Worm (Caenorhabditis elegans) whole organism, mixed stage, embryonic: Measurements from ENCODE around the gene R12C12.5.
"Not testable (repeated sequence)": the region's sequence is repeated elsewhere in the genome, so short reads cannot be mapped to it uniquely, and the experiment has no call there.

ENCODE experiments used
- M03D4.4 ChIP-seq: sonication (generic microtip); optimal IDR thresholded peaks from 2 replicates; lab custom pipeline; 2017; ENCODE audit warnings: mild to moderate bottlenecking, missing genetic modification characterization, missing compliant biosample characterization
- bed-3 ChIP-seq: fragments of 200-800 bp; sonication (Bioruptor generic); optimal IDR thresholded peaks from 3 replicates; lab custom pipeline; 2018; ENCODE audit warnings: mild to moderate bottlenecking, missing genetic modification characterization, moderate library complexity, missing compliant biosample characterization
- ceh-39 ChIP-seq: fragments of 150-350 bp; optimal IDR thresholded peaks from 2 replicates; lab custom pipeline; 2014; ENCODE audit warnings: missing biosample characterization, missing genetic modification characterization
- ceh-83 ChIP-seq: fragments of 200-800 bp; sonication (Bioruptor generic); optimal IDR thresholded peaks from 2 replicates; lab custom pipeline; 2018; ENCODE audit warnings: mild to moderate bottlenecking, missing genetic modification characterization, missing compliant biosample characterization
- ces-1 ChIP-seq: fragments of 150-350 bp; optimal IDR thresholded peaks from 2 replicates; lab custom pipeline; 2014; ENCODE audit warnings: missing biosample characterization, missing genetic modification reagents, missing genetic modification characterization
- cnd-1 ChIP-seq: fragments of 200-800 bp; sonication (Bioruptor generic); optimal IDR thresholded peaks from 2 replicates; lab custom pipeline; 2018; ENCODE audit warnings: mild to moderate bottlenecking, missing genetic modification characterization, missing compliant biosample characterization
- drap-1 ChIP-seq: fragments of 200-800 bp; sonication (Bioruptor generic); optimal IDR thresholded peaks from 3 replicates; lab custom pipeline; 2018; ENCODE audit warnings: mild to moderate bottlenecking, missing genetic modification characterization, missing compliant biosample characterization
- elt-1 ChIP-seq: sonication (generic microtip); optimal IDR thresholded peaks from 2 replicates; lab custom pipeline; 2017; ENCODE audit warnings: missing genetic modification characterization, mild to moderate bottlenecking, missing compliant biosample characterization, antibody characterized with exemption, moderate library complexity, borderline replicate concordance; ENCODE audit not compliant: insufficient read depth
- elt-3 ChIP-seq: fragments of 150-350 bp; optimal IDR thresholded peaks from 2 replicates; lab custom pipeline; 2014; ENCODE audit warnings: missing biosample characterization, missing genetic modification characterization
- flh-1 ChIP-seq: fragments of 200-800 bp; sonication (Bioruptor generic); optimal IDR thresholded peaks from 2 replicates; lab custom pipeline; 2018; ENCODE audit warnings: mild to moderate bottlenecking, missing genetic modification characterization, moderate library complexity, missing compliant biosample characterization
- ham-2 ChIP-seq: fragments of 200-800 bp; sonication (Bioruptor generic); optimal IDR thresholded peaks from 2 replicates; lab custom pipeline; 2018; ENCODE audit warnings: mild to moderate bottlenecking, missing genetic modification characterization, missing compliant biosample characterization
- hlh-1 ChIP-seq: fragments of 150-350 bp; optimal IDR thresholded peaks from 2 replicates; lab custom pipeline; 2014; ENCODE audit warnings: missing biosample characterization, missing genetic modification reagents, missing genetic modification characterization
- lin-13 ChIP-seq: fragments of 150-350 bp; optimal IDR thresholded peaks from 2 replicates; lab custom pipeline; 2014; ENCODE audit warnings: missing biosample characterization, missing genetic modification characterization
- lin-32 ChIP-seq: fragments of 200-800 bp; sonication (Bioruptor generic); optimal IDR thresholded peaks from 2 replicates; lab custom pipeline; 2018; ENCODE audit warnings: mild to moderate bottlenecking, missing genetic modification characterization, missing compliant biosample characterization
- lsy-2 ChIP-seq: fragments of 150-350 bp; optimal IDR thresholded peaks from 2 replicates; lab custom pipeline; 2014; ENCODE audit warnings: missing biosample characterization, missing genetic modification characterization
- mep-1 ChIP-seq: fragments of 150-350 bp; optimal IDR thresholded peaks from 2 replicates; lab custom pipeline; 2017; ENCODE audit warnings: missing biosample characterization, missing genetic modification reagents, missing genetic modification characterization, inconsistent platforms
- mls-2 ChIP-seq: sonication (generic microtip); optimal IDR thresholded peaks from 2 replicates; lab custom pipeline; 2016; ENCODE audit warnings: mild to moderate bottlenecking, missing genetic modification characterization, moderate library complexity, missing compliant biosample characterization
- nhr-12 ChIP-seq: fragments of 150-350 bp; optimal IDR thresholded peaks from 2 replicates; lab custom pipeline; 2014; ENCODE audit warnings: missing biosample characterization, missing genetic modification characterization
- nhr-2 ChIP-seq: fragments of 150-350 bp; optimal IDR thresholded peaks from 2 replicates; lab custom pipeline; 2014; ENCODE audit warnings: missing biosample characterization, missing genetic modification characterization
- nhr-237 ChIP-seq: fragments of 150-350 bp; optimal IDR thresholded peaks from 2 replicates; lab custom pipeline; 2014; ENCODE audit warnings: missing biosample characterization, missing genetic modification characterization
- nhr-28 ChIP-seq: fragments of 150-350 bp; optimal IDR thresholded peaks from 2 replicates; lab custom pipeline; 2014; ENCODE audit warnings: missing biosample characterization, missing genetic modification characterization
- nhr-76 ChIP-seq: sonication (generic microtip); optimal IDR thresholded peaks from 2 replicates; lab custom pipeline; 2017; ENCODE audit warnings: missing biosample characterization, missing genetic modification characterization
- pha-4 ChIP-seq: fragments of 150-350 bp; optimal IDR thresholded peaks from 2 replicates; lab custom pipeline; 2018; ENCODE audit warnings: missing biosample characterization, missing genetic modification reagents, missing genetic modification characterization
- sem-2 ChIP-seq: fragments of 200-800 bp; sonication (Bioruptor generic); optimal IDR thresholded peaks from 2 replicates; lab custom pipeline; 2018; ENCODE audit warnings: mild to moderate bottlenecking, missing genetic modification characterization, missing compliant biosample characterization
- snpc-4 ChIP-seq: fragments of 150-350 bp; optimal IDR thresholded peaks from 2 replicates; lab custom pipeline; 2014; ENCODE audit warnings: missing biosample characterization, missing genetic modification characterization
- unc-39 ChIP-seq: fragments of 150-350 bp; optimal IDR thresholded peaks from 2 replicates; lab custom pipeline; 2014; ENCODE audit warnings: missing biosample characterization, missing genetic modification characterization
- unc-62 ChIP-seq: fragments of 150-350 bp; optimal IDR thresholded peaks from 2 replicates; lab custom pipeline; 2014; ENCODE audit warnings: missing biosample characterization, missing genetic modification reagents, missing genetic modification characterization
- zip-8 ChIP-seq: fragments of 150-350 bp; optimal IDR thresholded peaks from 2 replicates; lab custom pipeline; 2014; ENCODE audit warnings: missing biosample characterization, missing genetic modification characterization
- ztf-11 ChIP-seq: fragments of 150-350 bp; optimal IDR thresholded peaks from 2 replicates; lab custom pipeline; 2014; ENCODE audit warnings: missing biosample characterization, missing genetic modification characterization

The R12C12.5 gene

DNA sequence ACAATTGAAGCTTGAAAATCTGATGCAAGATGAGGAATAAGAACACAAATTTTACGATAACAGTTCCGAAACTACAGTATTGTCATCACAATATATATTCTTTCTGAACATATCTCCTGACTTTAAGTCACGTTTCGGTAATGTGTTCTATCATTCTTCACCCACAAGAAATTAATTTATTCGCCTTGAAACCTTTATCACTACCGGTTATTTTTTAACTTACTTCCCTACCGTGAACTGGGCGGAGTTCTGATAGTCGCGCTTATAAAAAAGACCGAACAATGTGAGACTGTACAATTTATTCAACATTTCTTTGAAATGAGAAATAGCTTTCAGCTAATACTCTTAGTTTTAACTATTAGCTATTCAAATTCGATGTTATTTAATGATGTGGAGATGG, 34.4 kb downstream of the R12C12.5 start, which contains the start of gene ins-20:
Gene ins-20 (plus strand): TSS at position 301 of the 400 bp plus-strand sequence.
- TF ChIP-seq nhr-76 (tag; lab: Kevin White, UChicago) (no peak), unc-39 (tag; lab: Kevin White, UChicago) (no peak), ces-1 (GFP tag; lab: Kevin White, UChicago) (no peak), drap-1 (GFP tag; lab: Kevin White, UChicago) (no peak), ham-2 (GFP tag; lab: Kevin White, UChicago) (no peak), nhr-28 (tag; lab: Kevin White, UChicago) (no peak), hlh-1 (no peak), lin-13 (no peak), snpc-4 (tag; lab: Kevin White, UChicago) (no peak), elt-3 (tag; lab: Kevin White, UChicago) (no peak)

DNA sequence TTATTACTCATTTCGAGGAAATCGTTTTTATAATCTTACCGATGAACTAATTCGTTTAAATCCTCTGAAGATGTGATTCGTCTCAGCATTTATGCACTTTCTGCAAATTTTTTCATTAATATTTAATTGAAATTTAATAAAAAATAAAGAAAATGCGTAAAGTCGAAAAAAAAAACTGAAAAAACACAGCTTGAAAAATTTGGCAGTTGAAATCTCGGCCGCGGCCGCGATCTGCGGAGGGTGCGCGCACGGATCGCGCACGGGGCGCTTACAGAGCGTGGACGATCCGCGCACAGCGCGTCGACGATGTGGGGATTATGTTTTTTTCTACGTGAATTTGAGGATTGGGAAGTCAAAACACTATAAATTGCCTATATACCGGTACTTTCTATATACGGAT, 36.1 kb downstream of the R12C12.5 start, which contains the start of gene ZK84.4:
Gene ZK84.4 (minus strand): TSS at position 101 of the 400 bp plus-strand sequence.
- not testable (repeated sequence) for TF ChIP-seq snpc-4, unc-39, elt-3 (tag; lab: Kevin White, UChicago)
- TF ChIP-seq, all 35 proteins: peak for 0; not testable (repeated sequence) for 35

DNA sequence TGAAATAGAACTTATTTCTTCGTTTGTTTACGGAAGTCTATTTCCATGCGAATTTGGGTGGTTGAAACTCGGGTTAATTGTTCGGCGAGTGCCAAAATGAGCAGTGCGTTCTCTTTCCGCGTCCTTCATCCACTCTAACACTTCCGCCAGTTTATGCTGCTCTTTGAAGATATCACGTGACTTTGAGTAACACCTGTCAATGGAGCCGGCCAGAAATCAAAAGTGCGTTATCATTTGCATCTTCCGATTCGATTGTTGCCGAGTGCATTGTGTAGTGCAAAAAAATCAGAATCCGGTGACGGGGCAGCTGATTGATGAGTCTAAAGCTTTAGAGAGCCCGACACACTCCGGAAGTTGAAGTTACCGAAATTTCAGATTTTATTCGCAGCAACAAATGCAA, 43.9 kb downstream of the R12C12.5 start:
- TF ChIP-seq elt-3 (tag; lab: Kevin White, UChicago), result no peak
- peak; percentile 51 for TF ChIP-seq hlh-1
- TF ChIP-seq flh-1 (GFP tag; lab: Kevin White, UChicago), result no peak
- TF ChIP-seq unc-62 (GFP tag; lab: Kevin White, UChicago), result peak; percentile 58
- TF ChIP-seq lin-13, result no peak
- no peak for TF ChIP-seq sem-2 (GFP tag; lab: Kevin White, UChicago)
- no peak for TF ChIP-seq nhr-28 (tag; lab: Kevin White, UChicago)
- no peak for TF ChIP-seq ztf-11 (tag; lab: Kevin White, UChicago)

DNA sequence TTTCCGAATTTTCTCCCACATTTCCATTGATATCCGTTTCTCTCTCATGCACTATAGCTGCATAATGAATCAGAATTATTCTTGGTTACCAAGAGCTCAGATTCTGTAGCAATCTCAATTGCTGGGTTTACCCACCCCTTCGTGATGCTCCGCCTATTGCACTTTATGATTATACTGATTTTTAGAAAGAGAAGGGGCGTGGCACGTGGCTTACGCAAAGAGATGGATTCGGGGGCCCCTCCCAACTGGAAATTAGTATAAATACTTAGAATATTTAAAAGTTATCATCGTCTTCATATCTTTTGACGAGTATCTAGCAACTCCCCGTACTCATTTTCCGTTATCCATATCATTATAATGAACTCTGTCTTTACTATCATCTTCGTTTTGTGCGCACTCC, 44.8 kb downstream of the R12C12.5 start, which contains the start of gene ins-6:
Gene ins-6 (plus strand): TSS at position 301 of the 400 bp plus-strand sequence.
- no peak for TF ChIP-seq ztf-11 (tag; lab: Kevin White, UChicago)
- TF ChIP-seq ces-1 (GFP tag; lab: Kevin White, UChicago), result no peak
- no peak for TF ChIP-seq pha-4 (tag; lab: Kevin White, UChicago)
- no peak for TF ChIP-seq drap-1 (GFP tag; lab: Kevin White, UChicago)
- TF ChIP-seq hlh-1, result no peak
- no peak for TF ChIP-seq nhr-237 (tag; lab: Kevin White, UChicago)
- no peak for TF ChIP-seq bed-3
- no peak for TF ChIP-seq flh-1 (GFP tag; lab: Kevin White, UChicago)
- TF ChIP-seq ham-2 (GFP tag; lab: Kevin White, UChicago), result no peak
- no peak for TF ChIP-seq lsy-2 (tag; lab: Kevin White, UChicago)
- no peak for TF ChIP-seq mls-2 (tag; lab: Kevin White, UChicago)

DNA sequence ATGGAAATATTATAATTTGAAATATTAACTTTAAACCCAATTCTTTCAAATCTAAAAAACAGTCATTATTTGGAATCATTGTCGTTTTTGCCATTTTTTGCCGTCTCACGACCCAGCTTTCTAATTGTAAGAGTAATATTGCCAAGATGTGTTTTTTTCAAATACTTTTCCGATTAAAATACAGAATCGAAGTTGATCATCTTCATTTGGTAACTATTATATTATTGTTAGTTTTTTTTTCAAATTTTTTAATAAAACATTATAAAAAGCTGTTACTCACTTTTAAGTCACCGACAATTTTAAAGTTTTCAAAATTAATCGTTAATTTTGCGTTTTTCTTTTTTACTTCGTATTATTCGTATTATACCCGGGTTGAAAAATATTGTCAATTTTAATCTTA, 47.7 kb downstream of the R12C12.5 start, which contains the start of gene ins-5:
Gene ins-5 (plus strand): TSS at position 301 of the 400 bp plus-strand sequence.
- no peak for TF ChIP-seq ceh-83 (GFP tag; lab: Kevin White, UChicago)
- no peak for TF ChIP-seq ham-2 (GFP tag; lab: Kevin White, UChicago)
- TF ChIP-seq ztf-11 (tag; lab: Kevin White, UChicago), result no peak
- no peak for TF ChIP-seq flh-1 (GFP tag; lab: Kevin White, UChicago)
- TF ChIP-seq cnd-1 (tag; lab: Kevin White, UChicago), result no peak
- TF ChIP-seq ces-1 (GFP tag; lab: Kevin White, UChicago), result no peak
- no peak for TF ChIP-seq zip-8
- TF ChIP-seq unc-39 (tag; lab: Kevin White, UChicago), result no peak
- no peak for TF ChIP-seq sem-2 (GFP tag; lab: Kevin White, UChicago)
- no peak for TF ChIP-seq hlh-1
- no peak for TF ChIP-seq lin-13
- no peak for TF ChIP-seq nhr-12 (tag; lab: Kevin White, UChicago)
- no peak for TF ChIP-seq drap-1 (GFP tag; lab: Kevin White, UChicago)
- TF ChIP-seq nhr-76 (tag; lab: Kevin White, UChicago), result no peak
- TF ChIP-seq elt-3 (tag; lab: Kevin White, UChicago), result no peak
- no peak for TF ChIP-seq mep-1 (tag; lab: Kevin White, UChicago)

DNA sequence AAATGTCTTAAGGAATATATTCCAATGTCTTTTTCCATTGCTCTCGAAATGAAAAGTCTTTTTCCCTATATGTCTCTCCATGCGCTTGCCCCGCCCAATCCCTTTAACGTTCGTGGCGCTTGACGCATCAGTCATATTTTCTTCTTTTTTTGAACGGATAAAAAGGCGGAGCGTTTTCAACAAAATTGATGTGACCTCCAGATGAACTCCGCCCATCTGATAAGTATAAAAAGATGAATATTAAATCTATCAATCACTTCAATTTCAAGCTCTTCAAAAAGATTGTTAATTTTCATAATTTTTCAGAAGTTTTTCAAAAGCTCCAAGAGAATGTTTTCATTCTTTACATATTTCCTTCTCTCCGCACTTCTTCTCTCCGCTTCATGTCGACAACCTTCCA, 48.9 kb downstream of the R12C12.5 start, which contains the start of gene ins-4:
Gene ins-4 (plus strand): TSS at position 301 of the 400 bp plus-strand sequence.
- TF ChIP-seq hlh-1, result no peak
- no peak for TF ChIP-seq zip-8
- TF ChIP-seq M03D4.4, result no peak
- no peak for TF ChIP-seq pha-4 (tag; lab: Kevin White, UChicago)
- TF ChIP-seq elt-1 (tag; lab: Kevin White, UChicago), result no peak
- TF ChIP-seq mep-1 (tag; lab: Kevin White, UChicago), result no peak
- TF ChIP-seq nhr-2 (tag; lab: Kevin White, UChicago), result no peak
- no peak for TF ChIP-seq ztf-11 (tag; lab: Kevin White, UChicago)
- TF ChIP-seq nhr-76 (tag; lab: Kevin White, UChicago), result no peak
- TF ChIP-seq lin-32 (GFP tag; lab: Kevin White, UChicago), result no peak
- TF ChIP-seq ces-1 (GFP tag; lab: Kevin White, UChicago), result no peak
- TF ChIP-seq ceh-39, result no peak
- TF ChIP-seq nhr-28 (tag; lab: Kevin White, UChicago), result no peak
